Worm (Caenorhabditis elegans) whole organism, early embryonic: Measurements from ENCODE around the gene Y110A2AL.5.

ENCODE experiments used
- B0310.2 ChIP-seq: sonication (generic microtip); optimal IDR thresholded peaks from 2 replicates; lab custom pipeline; 2016; ENCODE audit warnings: mild to moderate bottlenecking, missing genetic modification characterization, missing compliant biosample characterization
- F13C5.2 ChIP-seq: sonication (generic microtip); optimal IDR thresholded peaks from 2 replicates; lab custom pipeline; 2017; ENCODE audit warnings: mild to moderate bottlenecking, missing genetic modification characterization, inconsistent platforms, missing compliant biosample characterization
- aly-1 ChIP-seq: sonication (generic microtip); optimal IDR thresholded peaks from 2 replicates; lab custom pipeline; 2016; ENCODE audit warnings: missing genetic modification characterization, missing compliant biosample characterization
- ama-1 ChIP-seq: fragments of 150-350 bp; optimal IDR thresholded peaks from 2 replicates; lab custom pipeline; 2014
- ceh-13 ChIP-seq: fragments of 200-800 bp; sonication (Bioruptor generic); optimal IDR thresholded peaks from 2 replicates; lab custom pipeline; 2018; ENCODE audit warnings: mild to moderate bottlenecking, missing genetic modification characterization, missing compliant biosample characterization
- ceh-36 ChIP-seq: sonication (generic microtip); optimal IDR thresholded peaks from 2 replicates; lab custom pipeline; 2016; ENCODE audit warnings: missing genetic modification characterization, inconsistent platforms, missing compliant biosample characterization
- ets-7 ChIP-seq: sonication (generic microtip); optimal IDR thresholded peaks from 2 replicates; lab custom pipeline; 2016; ENCODE audit warnings: missing genotype, missing genetic modification characterization, missing compliant biosample characterization
- flt-1 ChIP-seq: fragments of 200-800 bp; sonication (Bioruptor generic); IDR thresholded peaks from 2 replicates; pipeline ENCODE4 v1.3.6; 2022; ENCODE audit warnings: missing genetic modification characterization, missing compliant biosample characterization
- hmbx-1 ChIP-seq: sonication (generic microtip); optimal IDR thresholded peaks from 2 replicates; lab custom pipeline; 2016; ENCODE audit warnings: mild to moderate bottlenecking, missing genetic modification characterization, missing compliant biosample characterization
- hmg-4 ChIP-seq: fragments of 200-800 bp; sonication (Bioruptor generic); optimal IDR thresholded peaks from 2 replicates; lab custom pipeline; 2018; ENCODE audit warnings: mild to moderate bottlenecking, missing genetic modification characterization, missing compliant biosample characterization
- hnd-1 ChIP-seq: sonication (generic microtip); optimal IDR thresholded peaks from 2 replicates; lab custom pipeline; 2016; ENCODE audit warnings: missing genetic modification characterization, missing compliant biosample characterization
- pes-1 ChIP-seq: fragments of 200-800 bp; sonication (Bioruptor generic); IDR thresholded peaks from 2 replicates; pipeline ENCODE4 v1.3.6; 2022; ENCODE audit warnings: missing genetic modification reagents, missing genetic modification characterization, missing compliant biosample characterization
- scrt-1 ChIP-seq: fragments of 200-800 bp; sonication (Bioruptor generic); IDR thresholded peaks from 2 replicates; pipeline ENCODE4 v1.3.6; 2022; ENCODE audit warnings: missing genetic modification characterization, missing compliant biosample characterization
- sea-1 ChIP-seq: fragments of 200-800 bp; sonication (Bioruptor generic); conservative IDR thresholded peaks from 2 replicates; pipeline ENCODE4 v1.3.6; 2022; ENCODE audit warnings: missing genetic modification characterization, missing compliant biosample characterization
- tbx-11 ChIP-seq: fragments of 200-800 bp; sonication (Bioruptor generic); IDR thresholded peaks from 2 replicates; pipeline ENCODE4 v1.3.6; 2022; ENCODE audit warnings: missing genetic modification characterization, missing compliant biosample characterization
- tbx-37 ChIP-seq: fragments of 200-800 bp; sonication (Bioruptor generic); conservative IDR thresholded peaks from 2 replicates; pipeline ENCODE4 v1.3.6; 2022; ENCODE audit warnings: missing genetic modification reagents, missing genetic modification characterization, missing compliant biosample characterization
- tra-4 ChIP-seq: sonication (generic microtip); optimal IDR thresholded peaks from 2 replicates; lab custom pipeline; 2017; ENCODE audit warnings: missing genetic modification characterization, missing compliant biosample characterization

Y110A2AL.5 gene

ce11 chrII:2856114-2856513, 8.2 kb upstream of the Y110A2AL.5 start:
- TF ChIP-seq hnd-1 (tag; lab: Kevin White, UChicago) (no peak), flt-1 (GFP tag; lab: Robert Waterston, UW) (no peak), sea-1 (GFP tag; lab: Robert Waterston, UW) (no peak), aly-1 (tag; lab: Kevin White, UChicago) (no peak), ama-1 (lab: Kevin White, UChicago) (no peak), tbx-11 (no peak), tbx-37 (no peak), scrt-1 (GFP tag; lab: Robert Waterston, UW) (no peak), tra-4 (no peak), pes-1 (no peak), ceh-13 (no peak), F13C5.2 (tag; lab: Kevin White, UChicago) (no peak), hmbx-1 (tag; lab: Kevin White, UChicago) (no peak), B0310.2 (tag; lab: Kevin White, UChicago) (no peak), hmg-4 (GFP tag; lab: Kevin White, UChicago) (no peak), ceh-36 (tag; lab: Kevin White, UChicago) (no peak), ets-7 (tag; lab: Kevin White, UChicago) (no peak)

ce11 chrII:2857559-2857958, 6.8 kb upstream of the Y110A2AL.5 start:
- TF ChIP-seq sea-1 (GFP tag; lab: Robert Waterston, UW) (no peak), aly-1 (tag; lab: Kevin White, UChicago) (no peak), ets-7 (tag; lab: Kevin White, UChicago) (no peak), hmg-4 (GFP tag; lab: Kevin White, UChicago) (no peak), tbx-37 (no peak), ceh-13 (no peak), pes-1 (no peak), tbx-11 (no peak)

- TF ChIP-seq ama-1 (lab: Kevin White, UChicago): no peak
- TF ChIP-seq flt-1 (GFP tag; lab: Robert Waterston, UW): no peak
- no peak for TF ChIP-seq tra-4
- no peak for TF ChIP-seq pes-1
- TF ChIP-seq aly-1 (tag; lab: Kevin White, UChicago): no peak
- no peak for TF ChIP-seq hmg-4 (GFP tag; lab: Kevin White, UChicago)
- TF ChIP-seq sea-1 (GFP tag; lab: Robert Waterston, UW): no peak
- TF ChIP-seq ceh-13: no peak
- no peak for TF ChIP-seq hnd-1 (tag; lab: Kevin White, UChicago)
- no peak for TF ChIP-seq scrt-1 (GFP tag; lab: Robert Waterston, UW)
- no peak for TF ChIP-seq F13C5.2 (tag; lab: Kevin White, UChicago)
- TF ChIP-seq hmbx-1 (tag; lab: Kevin White, UChicago): no peak
- TF ChIP-seq ceh-36 (tag; lab: Kevin White, UChicago): no peak
- TF ChIP-seq tbx-11: no peak
Measured at ce11 chrII:2858851-2859250, 5.5 kb upstream of the Y110A2AL.5 start.

ce11 chrII:2859315-2859714, 5.0 kb upstream of the Y110A2AL.5 start:
- TF ChIP-seq ceh-36 (tag; lab: Kevin White, UChicago) (peak; percentile 90), ets-7 (tag; lab: Kevin White, UChicago) (no peak)

ce11 chrII:2859873-2860821, 4.2 kb upstream of the Y110A2AL.5 start:
- no peak for TF ChIP-seq tbx-37
- 0 out of 2 replicates have a peak, but pooled peaks have one; percentile 12 for TF ChIP-seq tbx-11
- no peak for TF ChIP-seq sea-1 (GFP tag; lab: Robert Waterston, UW)
- no peak for TF ChIP-seq B0310.2 (tag; lab: Kevin White, UChicago)
- no peak for TF ChIP-seq ets-7 (tag; lab: Kevin White, UChicago)
- TF ChIP-seq ceh-36 (tag; lab: Kevin White, UChicago): no peak
- TF ChIP-seq hmg-4 (GFP tag; lab: Kevin White, UChicago): peak; percentile 35
- no peak for TF ChIP-seq ama-1 (lab: Kevin White, UChicago)
- TF ChIP-seq hnd-1 (tag; lab: Kevin White, UChicago): no peak
- TF ChIP-seq flt-1 (GFP tag; lab: Robert Waterston, UW): no peak
- TF ChIP-seq aly-1 (tag; lab: Kevin White, UChicago): peak; percentile 40
- TF ChIP-seq ceh-13: peak; percentile 7
- TF ChIP-seq tra-4: no peak
- TF ChIP-seq hmbx-1 (tag; lab: Kevin White, UChicago): peak; percentile 1
- peak; percentile 69 for TF ChIP-seq scrt-1 (GFP tag; lab: Robert Waterston, UW)
- TF ChIP-seq F13C5.2 (tag; lab: Kevin White, UChicago): no peak
- peak; percentile 64 for TF ChIP-seq pes-1

ce11 chrII:2861385-2862099, 2.8 kb upstream of the Y110A2AL.5 start:
- TF ChIP-seq tbx-11 (peak; percentile 44; the same call in 1 of the 2 replicates), sea-1 (GFP tag; lab: Robert Waterston, UW) (no peak), F13C5.2 (tag; lab: Kevin White, UChicago) (peak; percentile 37), pes-1 (0 out of 2 replicates have a peak, but pooled peaks have one; percentile 18), tbx-37 (no peak)

ce11 chrII:2862557-2863035, 1.7 kb upstream of the Y110A2AL.5 start:
- TF ChIP-seq ceh-36 (tag; lab: Kevin White, UChicago) (peak; percentile 90), ets-7 (tag; lab: Kevin White, UChicago) (no peak)
